Fruit fly (Drosophila melanogaster) whole organism, prepupa: ENCODE results near the gene fit.
A peak's percentile ranks its signal among the peaks of the same experiment; 100 is the strongest.

Experiments used
- Blimp-1 ChIP-seq: fragments of 200-800 bp; sonication (Bioruptor generic); optimal IDR thresholded peaks from 3 replicates; lab custom pipeline; 2017; ENCODE audit warnings: missing biosample characterization, missing genetic modification characterization, mild to moderate bottlenecking, moderate library complexity, missing genetic modification reagents
- CG10669 ChIP-seq: fragments of 200-800 bp; sonication (Bioruptor generic); optimal IDR thresholded peaks from 3 replicates; lab custom pipeline; 2018; ENCODE audit warnings: missing biosample characterization, mild to moderate bottlenecking, missing genetic modification characterization, moderate library complexity
- CG11762 ChIP-seq: fragments of 200-800 bp; sonication (Bioruptor generic); optimal IDR thresholded peaks from 3 replicates; lab custom pipeline; 2016; ENCODE audit warnings: missing biosample characterization, missing genetic modification characterization; ENCODE audit not compliant: insufficient read depth
- CG15336 ChIP-seq: fragments of 200-800 bp; sonication (Bioruptor generic); IDR thresholded peaks from 2 replicates; pipeline ENCODE4 v1.3.6; 2022; ENCODE audit warnings: missing biosample characterization, missing genetic modification characterization
- CG1621 ChIP-seq: fragments of 200-800 bp; sonication (Bioruptor generic); optimal IDR thresholded peaks from 3 replicates; lab custom pipeline; 2018; ENCODE audit warnings: missing biosample characterization, mild to moderate bottlenecking, missing genetic modification characterization
- CG16779 ChIP-seq: fragments of 200-800 bp; sonication (Bioruptor generic); optimal IDR thresholded peaks from 3 replicates; lab custom pipeline; 2017; ENCODE audit warnings: missing biosample characterization, mild to moderate bottlenecking, missing genetic modification characterization
- CG3032 ChIP-seq: fragments of 200-800 bp; optimal IDR thresholded peaks from 2 replicates; lab custom pipeline; 2019; ENCODE audit warnings: missing biosample characterization, mild to moderate bottlenecking, missing genetic modification characterization, moderate library complexity
- CG31627 ChIP-seq: fragments of 200-800 bp; sonication (Bioruptor generic); optimal IDR thresholded peaks from 3 replicates; lab custom pipeline; 2016; ENCODE audit warnings: missing biosample characterization, missing genetic modification characterization
- CG32006 ChIP-seq: fragments of 200-800 bp; sonication (Bioruptor generic); optimal IDR thresholded peaks from 3 replicates; lab custom pipeline; 2017; ENCODE audit warnings: missing biosample characterization, mild to moderate bottlenecking, missing genetic modification characterization
- CG6163 ChIP-seq: fragments of 200-800 bp; sonication (Bioruptor generic); IDR thresholded peaks from 3 replicates; pipeline ENCODE4 v1.3.6; 2022; ENCODE audit warnings: missing biosample characterization, missing genetic modification characterization
- CG6276 ChIP-seq: fragments of 200-800 bp; sonication (Bioruptor generic); optimal IDR thresholded peaks from 2 replicates; lab custom pipeline; 2017; ENCODE audit warnings: missing biosample characterization, mild to moderate bottlenecking, missing genetic modification characterization
- CG6792 ChIP-seq: fragments of 200-800 bp; sonication (Bioruptor generic); optimal IDR thresholded peaks from 3 replicates; lab custom pipeline; 2016; ENCODE audit warnings: missing biosample characterization, missing genetic modification characterization
- CG8119 ChIP-seq: fragments of 200-800 bp; sonication (Bioruptor generic); IDR thresholded peaks from 3 replicates; pipeline ENCODE4 v1.3.6; 2022; ENCODE audit warnings: missing biosample characterization, missing genetic modification characterization
- CG8319 ChIP-seq: fragments of 200-800 bp; sonication (Bioruptor generic); optimal IDR thresholded peaks from 3 replicates; lab custom pipeline; 2016; ENCODE audit warnings: missing biosample characterization, missing genetic modification characterization
- CG8632 ChIP-seq: fragments of 200-800 bp; sonication (Bioruptor generic); optimal IDR thresholded peaks from 3 replicates; lab custom pipeline; 2016; ENCODE audit warnings: missing biosample characterization, missing genetic modification characterization
- CG9139 ChIP-seq: fragments of 200-800 bp; sonication (Bioruptor generic); optimal IDR thresholded peaks from 3 replicates; lab custom pipeline; 2017; ENCODE audit warnings: missing biosample characterization, mild to moderate bottlenecking, missing genetic modification characterization
- Eip75B ChIP-seq: fragments of 200-800 bp; sonication (Bioruptor generic); optimal IDR thresholded peaks from 3 replicates; lab custom pipeline; 2016; ENCODE audit warnings: missing biosample characterization, missing genetic modification characterization
- Eip78C ChIP-seq: fragments of 200-800 bp; sonication (Bioruptor generic); peaks from one replicate; lab custom pipeline; 2016; ENCODE audit warnings: missing biosample characterization, missing genetic modification characterization
- Eip93F ChIP-seq: fragments of 200-800 bp; sonication (Bioruptor generic); optimal IDR thresholded peaks from 2 replicates; lab custom pipeline; 2016; ENCODE audit warnings: missing biosample characterization, mild to moderate bottlenecking, missing genetic modification characterization
- Ets21C ChIP-seq: fragments of 200-800 bp; sonication (Bioruptor generic); optimal IDR thresholded peaks from 3 replicates; lab custom pipeline; 2016; ENCODE audit warnings: missing biosample characterization, missing genetic modification characterization
- Hr38 ChIP-seq: sonication (Bioruptor generic); optimal IDR thresholded peaks from 2 replicates; lab custom pipeline; 2016; ENCODE audit warnings: missing biosample characterization, missing genetic modification characterization
- Hr4 ChIP-seq: fragments of 200-800 bp; sonication (Bioruptor generic); optimal IDR thresholded peaks from 3 replicates; lab custom pipeline; 2016; ENCODE audit warnings: missing biosample characterization, missing genetic modification characterization
- Met ChIP-seq: fragments of 200-800 bp; sonication (Bioruptor generic); optimal IDR thresholded peaks from 3 replicates; lab custom pipeline; 2016; ENCODE audit warnings: missing biosample characterization, missing genetic modification characterization
- OdsH ChIP-seq: fragments of 200-800 bp; sonication (Bioruptor generic); optimal IDR thresholded peaks from 3 replicates; lab custom pipeline; 2016; ENCODE audit warnings: missing biosample characterization, missing genetic modification characterization
- Smox ChIP-seq: fragments of 200-800 bp; sonication (Bioruptor generic); optimal IDR thresholded peaks from 3 replicates; lab custom pipeline; 2016; ENCODE audit warnings: missing biosample characterization, missing genetic modification characterization
- Sox102F ChIP-seq: fragments of 200-800 bp; sonication (Bioruptor generic); optimal IDR thresholded peaks from 2 replicates; lab custom pipeline; 2016; ENCODE audit warnings: missing biosample characterization, mild to moderate bottlenecking, missing genetic modification characterization
- Sox15 ChIP-seq: fragments of 200-800 bp; sonication (Bioruptor generic); optimal IDR thresholded peaks from 3 replicates; lab custom pipeline; 2016; ENCODE audit warnings: missing biosample characterization, missing genetic modification characterization
- achi ChIP-seq: fragments of 200-800 bp; sonication (Bioruptor generic); optimal IDR thresholded peaks from 3 replicates; lab custom pipeline; 2016; ENCODE audit warnings: missing biosample characterization, missing genetic modification characterization
- acj6 ChIP-seq: fragments of 200-800 bp; sonication (Bioruptor generic); optimal IDR thresholded peaks from 3 replicates; lab custom pipeline; 2016; ENCODE audit warnings: missing biosample characterization, missing genetic modification characterization
- dac ChIP-seq: fragments of 200-800 bp; sonication (Bioruptor generic); optimal IDR thresholded peaks from 2 replicates; lab custom pipeline; 2017; ENCODE audit warnings: missing biosample characterization, mild to moderate bottlenecking, missing genetic modification characterization
- dsx ChIP-seq: fragments of 200-800 bp; optimal IDR thresholded peaks from 3 replicates; lab custom pipeline; 2019; ENCODE audit warnings: missing biosample characterization, mild to moderate bottlenecking, missing genetic modification characterization, moderate library complexity; ENCODE audit not compliant: poor library complexity, severe bottlenecking
- eg ChIP-seq: fragments of 200-800 bp; sonication (Bioruptor generic); IDR thresholded peaks from 3 replicates; pipeline ENCODE4 v1.3.6; 2022; ENCODE audit warnings: missing biosample characterization, missing genetic modification characterization
- esn ChIP-seq: fragments of 200-800 bp; sonication (Bioruptor generic); optimal IDR thresholded peaks from 2 replicates; lab custom pipeline; 2016; ENCODE audit warnings: missing biosample characterization, mild to moderate bottlenecking, missing genetic modification characterization, moderate library complexity
- fd59A ChIP-seq: fragments of 200-800 bp; sonication (Bioruptor generic); optimal IDR thresholded peaks from 2 replicates; lab custom pipeline; 2017; ENCODE audit warnings: missing biosample characterization, mild to moderate bottlenecking, missing genetic modification characterization, missing genetic modification reagents
- fd85E ChIP-seq: fragments of 200-800 bp; sonication (Bioruptor generic); optimal IDR thresholded peaks from 3 replicates; lab custom pipeline; 2016; ENCODE audit warnings: missing biosample characterization, missing genetic modification characterization
- fkh ChIP-seq: fragments of 200-800 bp; sonication (Bioruptor generic); optimal IDR thresholded peaks from 3 replicates; lab custom pipeline; 2017; ENCODE audit warnings: missing biosample characterization, mild to moderate bottlenecking, missing genetic modification characterization, moderate library complexity
- lz ChIP-seq: fragments of 200-800 bp; sonication (Bioruptor generic); optimal IDR thresholded peaks from 3 replicates; lab custom pipeline; 2016; ENCODE audit warnings: missing biosample characterization, missing genetic modification characterization
- net ChIP-seq: fragments of 200-800 bp; sonication (Bioruptor generic); optimal IDR thresholded peaks from 3 replicates; lab custom pipeline; 2016; ENCODE audit warnings: missing biosample characterization, missing genetic modification characterization
- pdm3 ChIP-seq: fragments of 200-800 bp; sonication (Bioruptor generic); optimal IDR thresholded peaks from 3 replicates; lab custom pipeline; 2016; ENCODE audit warnings: missing biosample characterization, missing genetic modification characterization
- salr ChIP-seq, 2 experiments: fragments of 200-800 bp; sonication (Bioruptor generic); optimal IDR thresholded peaks; 3 replicates each; lab custom pipeline; 2016 to 2018; ENCODE audit warnings: missing biosample characterization in 2 of 2, missing genetic modification characterization in 2 of 2, mild to moderate bottlenecking in 1 of 2
- ss ChIP-seq, 2 experiments: fragments of 200-800 bp; sonication (Bioruptor generic); optimal IDR thresholded peaks; 2 replicates in 1 of 2; 3 replicates in 1 of 2; lab custom pipeline; 2017 to 2018; ENCODE audit warnings: mild to moderate bottlenecking in 2 of 2, missing biosample characterization in 2 of 2, missing genetic modification characterization in 2 of 2, moderate library complexity in 1 of 2
- svp ChIP-seq: fragments of 200-800 bp; sonication (Bioruptor generic); peaks from one replicate; lab custom pipeline; 2016; ENCODE audit warnings: missing biosample characterization, missing genetic modification characterization
- topi ChIP-seq: fragments of 200-800 bp; sonication (Bioruptor generic); optimal IDR thresholded peaks from 3 replicates; lab custom pipeline; 2016; ENCODE audit warnings: missing biosample characterization, missing genetic modification characterization
- vri ChIP-seq: fragments of 200-800 bp; sonication (Bioruptor generic); optimal IDR thresholded peaks from 3 replicates; lab custom pipeline; 2016; ENCODE audit warnings: missing biosample characterization, mild to moderate bottlenecking, missing genetic modification characterization

fit gene

DNA sequence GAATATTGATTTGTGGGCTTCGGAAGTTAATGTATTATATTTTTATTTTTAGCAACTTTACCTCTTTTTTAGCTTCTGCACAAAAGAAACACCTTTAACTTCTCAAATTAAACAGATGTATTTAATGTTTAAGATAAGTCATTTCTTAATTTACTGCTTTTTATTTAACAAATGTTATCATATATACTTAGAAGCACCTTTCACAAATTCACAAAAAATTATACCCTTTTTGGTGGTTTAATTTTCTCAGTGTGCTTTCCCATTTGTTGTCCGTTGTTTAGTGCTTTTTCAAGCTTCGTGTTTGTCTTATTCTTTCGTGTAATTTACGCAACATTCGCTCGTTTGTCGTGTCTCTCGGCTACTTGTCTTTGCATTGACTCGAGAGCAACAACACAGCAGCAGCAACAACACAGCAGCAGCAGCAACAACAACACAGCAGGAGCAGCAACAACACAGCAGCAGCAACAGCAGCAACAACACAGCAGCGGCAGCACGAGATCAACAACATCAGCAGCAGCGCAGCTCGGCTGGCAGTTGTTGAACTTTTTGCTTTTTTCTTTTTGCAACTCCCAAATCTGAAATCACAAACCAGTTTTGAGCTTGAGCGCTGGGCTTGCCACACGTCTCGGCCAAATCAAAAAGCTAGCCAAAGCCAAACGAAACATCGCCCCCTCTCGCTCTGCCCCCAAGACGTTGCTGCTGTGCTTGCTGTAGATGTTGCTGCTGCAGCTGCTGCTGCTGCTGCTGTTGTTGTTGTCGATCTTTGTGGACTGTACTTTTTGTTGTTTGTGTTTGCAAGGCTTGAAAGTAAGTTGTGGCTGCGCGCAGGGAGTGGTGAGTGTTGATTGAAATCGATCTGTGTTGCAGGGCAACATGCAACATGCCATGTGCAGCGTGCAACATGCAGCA is 46.9 kb downstream of the fit start (continued):
- no peak for TF ChIP-seq Sox102F
- peak; percentile 28; the same call in 2 of the 3 replicates for TF ChIP-seq CG8119
- peak; percentile 83 for TF ChIP-seq CG6276 (GFP tag; lab: Kevin White, UChicago)
- TF ChIP-seq dac (GFP tag; lab: Kevin White, UChicago) = no peak
- peak; percentile 84 for TF ChIP-seq eg
- TF ChIP-seq Met = no peak
- TF ChIP-seq pdm3 (GFP tag; lab: Kevin White, UChicago) = no peak
- TF ChIP-seq CG9139 (GFP tag; lab: Kevin White, UChicago) = no peak
- no peak for TF ChIP-seq Eip93F (GFP tag; lab: Kevin White, UChicago)
- peak; percentile 49 for TF ChIP-seq esn (GFP tag; lab: Kevin White, UChicago)
- peak; percentile 5 for TF ChIP-seq vri
- TF ChIP-seq Eip78C (GFP tag; lab: Kevin White, UChicago) = peak; percentile 47
- TF ChIP-seq fd59A (GFP tag; lab: Kevin White, UChicago) = no peak
- no peak for TF ChIP-seq achi (GFP tag; lab: Kevin White, UChicago)
- TF ChIP-seq acj6 (GFP tag; lab: Kevin White, UChicago) = no peak
- peak; percentile 91 for TF ChIP-seq CG6163 (GFP tag; lab: Robert Waterston, UW)
- peak; percentile 67 for TF ChIP-seq topi (GFP tag; lab: Kevin White, UChicago)
- TF ChIP-seq CG1621 (tag; lab: Kevin White, UChicago) = no peak
- TF ChIP-seq CG15336 (GFP tag; lab: Robert Waterston, UW) = 0 out of 2 replicates have a peak, but pooled peaks have one; percentile 14
- no peak for TF ChIP-seq CG31627 (GFP tag; lab: Kevin White, UChicago)
- TF ChIP-seq salr (GFP tag; optimal IDR thresholded peaks at IDR 0.05; lab: Kevin White, UChicago) = no peak
- TF ChIP-seq CG8319 (GFP tag; lab: Kevin White, UChicago) = peak; percentile 74
- TF ChIP-seq Eip75B (GFP tag; lab: Kevin White, UChicago) = peak; percentile 78
- TF ChIP-seq dsx (GFP tag; lab: Kevin White, UChicago) = peak; percentile 40
- TF ChIP-seq Hr4 (GFP tag; lab: Kevin White, UChicago) = no peak
- TF ChIP-seq CG16779 (tag; lab: Kevin White, UChicago) = peak; percentile 68

- TF ChIP-seq net (no peak), vri (peak; percentile 19)
These were observed 47.6 kb downstream of the fit start for dm6 chr3R:21836614-21837013.

dm6 chr3R:21836201-21836504 is 48.1 kb downstream of the fit start:
- TF ChIP-seq Ets21C (GFP tag; lab: Kevin White, UChicago) (no peak), eg (peak; percentile 64; the same call in 1 of the 3 replicates), svp (no peak), Eip75B (GFP tag; lab: Kevin White, UChicago) (peak; percentile 2), CG3032 (tag; lab: Kevin White, UChicago) (no peak), pdm3 (GFP tag; lab: Kevin White, UChicago) (no peak), vri (no peak), esn (GFP tag; lab: Kevin White, UChicago) (peak; percentile 19), fkh (no peak), Smox (GFP tag; lab: Kevin White, UChicago) (no peak), salr (GFP tag; optimal IDR thresholded peaks at IDR 0.05; lab: Kevin White, UChicago) (no peak), Eip78C (GFP tag; lab: Kevin White, UChicago) (peak; percentile 64), Hr4 (GFP tag; lab: Kevin White, UChicago) (peak; percentile 35), dsx (GFP tag; lab: Kevin White, UChicago) (no peak), CG16779 (tag; lab: Kevin White, UChicago) (no peak), CG11762 (GFP tag; lab: Kevin White, UChicago) (no peak), lz (GFP tag; lab: Kevin White, UChicago) (no peak), OdsH (GFP tag; lab: Kevin White, UChicago) (no peak), CG32006 (GFP tag; lab: Kevin White, UChicago) (peak; percentile 38), dac (GFP tag; lab: Kevin White, UChicago) (no peak), CG8632 (GFP tag; lab: Kevin White, UChicago) (no peak), CG8319 (GFP tag; lab: Kevin White, UChicago) (no peak), CG1621 (tag; lab: Kevin White, UChicago) (no peak), CG6792 (GFP tag; lab: Kevin White, UChicago) (no peak), topi (GFP tag; lab: Kevin White, UChicago) (no peak), fd85E (GFP tag; lab: Kevin White, UChicago) (no peak), ss (GFP tag; optimal IDR thresholded peaks at IDR 0.05; lab: Kevin White, UChicago) (no peak), Hr38 (no peak), Blimp-1 (GFP tag; lab: Kevin White, UChicago) (no peak), achi (GFP tag; lab: Kevin White, UChicago) (no peak), Sox15 (no peak), CG10669 (GFP tag; lab: Kevin White, UChicago) (no peak), net (peak; percentile 15), CG6163 (GFP tag; lab: Robert Waterston, UW) (no peak; the same call in 1 of the 3 replicates)
